Worm (Caenorhabditis elegans): ENCODE data around the gene srh-127.

Gene srh-127

ce11 chrV:2859738-2860137 lies 33.3 kb upstream of the srh-127 start, which contains the start of gene srj-54:
TSS of gene srj-54 (minus strand) at chrV:2859838.
- TF ChIP-seq bed-3 (GFP tag; optimal IDR thresholded peaks at IDR 0.05): no peak
- TF ChIP-seq nhr-237 (tag; optimal IDR thresholded peaks at IDR 0.05): no peak
- no peak for TF ChIP-seq unc-120 (tag; optimal IDR thresholded peaks at IDR 0.05; ENCODE audit: poor library complexity, severe bottlenecking)
- TF ChIP-seq mls-2 (tag; optimal IDR thresholded peaks at IDR 0.05): no peak
- no peak for TF ChIP-seq ces-1 (GFP tag; optimal IDR thresholded peaks at IDR 0.05)
- no peak for TF ChIP-seq lin-32 (GFP tag; optimal IDR thresholded peaks at IDR 0.05)
- no peak for TF ChIP-seq elt-1 (tag; optimal IDR thresholded peaks at IDR 0.05; ENCODE audit: borderline replicate concordance, insufficient read depth)
- no peak for TF ChIP-seq sptf-1 (tag; optimal IDR thresholded peaks at IDR 0.05)
- no peak for TF ChIP-seq nhr-2 (tag; optimal IDR thresholded peaks at IDR 0.05)
- no peak for TF ChIP-seq M03D4.4 (tag; optimal IDR thresholded peaks at IDR 0.05)
- TF ChIP-seq ceh-39 (tag; optimal IDR thresholded peaks at IDR 0.05): no peak
- no peak for TF ChIP-seq ztf-11 (tag; optimal IDR thresholded peaks at IDR 0.05)
- TF ChIP-seq nhr-12 (tag; optimal IDR thresholded peaks at IDR 0.05): no peak
- TF ChIP-seq unc-39 (tag; optimal IDR thresholded peaks at IDR 0.05): no peak
- TF ChIP-seq drap-1 (GFP tag; optimal IDR thresholded peaks at IDR 0.05): no peak
- TF ChIP-seq blmp-1 (tag; optimal IDR thresholded peaks at IDR 0.05): no peak

ce11 chrV:2861505-2861904 lies 31.6 kb upstream of the srh-127 start, which contains the start of gene srh-270:
TSS of gene srh-270 (minus strand) at chrV:2861605.
- TF ChIP-seq blmp-1 (tag; optimal IDR thresholded peaks at IDR 0.05) (no peak), elt-1 (tag; optimal IDR thresholded peaks at IDR 0.05; ENCODE audit: borderline replicate concordance, insufficient read depth) (no peak), ceh-43 (GFP tag; optimal IDR thresholded peaks at IDR 0.05) (no peak), flh-1 (GFP tag; optimal IDR thresholded peaks at IDR 0.05) (no peak)

- TF ChIP-seq elt-1 (tag; optimal IDR thresholded peaks at IDR 0.05; ENCODE audit: borderline replicate concordance, insufficient read depth): no peak
- TF ChIP-seq nhr-28 (tag; optimal IDR thresholded peaks at IDR 0.05): no peak
- no peak for TF ChIP-seq pha-4 (tag; optimal IDR thresholded peaks at IDR 0.05)
- no peak for TF ChIP-seq unc-120 (tag; optimal IDR thresholded peaks at IDR 0.05; ENCODE audit: poor library complexity, severe bottlenecking)
- TF ChIP-seq flh-1 (GFP tag; optimal IDR thresholded peaks at IDR 0.05): no peak
- TF ChIP-seq lsy-2 (tag; optimal IDR thresholded peaks at IDR 0.05): no peak
- no peak for TF ChIP-seq nhr-76 (tag; optimal IDR thresholded peaks at IDR 0.05)
- TF ChIP-seq nhr-2 (tag; optimal IDR thresholded peaks at IDR 0.05): no peak
These were observed 30.0 kb upstream of the srh-127 start, which contains the start of gene srh-272 for ce11 chrV:2863033-2863432. TSS of gene srh-272 (plus strand) at chrV:2863333.

ce11 chrV:2864899-2865298 lies 28.2 kb upstream of the srh-127 start, which contains the start of gene srh-240:
TSS of gene srh-240 (plus strand) at chrV:2865199.
- TF ChIP-seq unc-62 (GFP tag; optimal IDR thresholded peaks at IDR 0.05): no peak
- TF ChIP-seq unc-120 (tag; optimal IDR thresholded peaks at IDR 0.05; ENCODE audit: poor library complexity, severe bottlenecking): no peak
- no peak for TF ChIP-seq lsy-2 (tag; optimal IDR thresholded peaks at IDR 0.05)
- no peak for TF ChIP-seq sem-2 (GFP tag; optimal IDR thresholded peaks at IDR 0.05)
- no peak for TF ChIP-seq hlh-1 (tag; optimal IDR thresholded peaks at IDR 0.05)
- TF ChIP-seq mep-1 (tag; optimal IDR thresholded peaks at IDR 0.05): no peak
- TF ChIP-seq drap-1 (GFP tag; optimal IDR thresholded peaks at IDR 0.05): no peak
- no peak for TF ChIP-seq ztf-11 (tag; optimal IDR thresholded peaks at IDR 0.05)

ce11 chrV:2869503-2869902 lies 23.6 kb upstream of the srh-127 start, which contains the start of gene srh-241:
TSS of gene srh-241 (minus strand) at chrV:2869603.
- TF ChIP-seq ceh-39 (tag; optimal IDR thresholded peaks at IDR 0.05): no peak
- no peak for TF ChIP-seq mls-2 (tag; optimal IDR thresholded peaks at IDR 0.05)
- TF ChIP-seq drap-1 (GFP tag; optimal IDR thresholded peaks at IDR 0.05): no peak
- no peak for TF ChIP-seq flh-1 (GFP tag; optimal IDR thresholded peaks at IDR 0.05)
- no peak for TF ChIP-seq tbx-8 (GFP tag; optimal IDR thresholded peaks at IDR 0.05)
- TF ChIP-seq sem-2 (GFP tag; optimal IDR thresholded peaks at IDR 0.05): no peak
- no peak for TF ChIP-seq ham-2 (GFP tag; optimal IDR thresholded peaks at IDR 0.05)

ce11 chrV:2870127-2870526 lies 22.9 kb upstream of the srh-127 start, which contains the start of gene srh-243:
TSS of gene srh-243 (plus strand) at chrV:2870427.
- TF ChIP-seq elt-1 (tag; optimal IDR thresholded peaks at IDR 0.05; ENCODE audit: borderline replicate concordance, insufficient read depth) (no peak), ces-1 (GFP tag; optimal IDR thresholded peaks at IDR 0.05) (no peak), zip-8 (tag; optimal IDR thresholded peaks at IDR 0.05) (no peak), nhr-28 (tag; optimal IDR thresholded peaks at IDR 0.05) (no peak), hlh-1 (tag; optimal IDR thresholded peaks at IDR 0.05) (no peak)
